Worm (Caenorhabditis elegans) whole organism, L1 larva: Measurements from ENCODE around the gene Y75B8A.18.

Experiments
- ces-1 ChIP-seq: fragments of 150-350 bp; optimal IDR thresholded peaks from 2 replicates; lab custom pipeline; 2014; ENCODE audit warnings: missing biosample characterization, missing genetic modification reagents, missing genetic modification characterization
- egl-27 ChIP-seq, 2 experiments: fragments of 150-350 bp in 1 of 2; sonication (generic microtip); optimal IDR thresholded peaks; 3 replicates each; lab custom pipeline; 2017 to 2018; ENCODE audit warnings: missing biosample characterization in 2 of 2, missing genetic modification characterization in 2 of 2, missing genetic modification reagents in 2 of 2
- fkh-4 ChIP-seq: sonication (generic microtip); optimal IDR thresholded peaks from 2 replicates; lab custom pipeline; 2016; ENCODE audit warnings: missing compliant biosample characterization, missing genetic modification characterization, borderline replicate concordance
- lin-13 ChIP-seq: fragments of 150-350 bp; optimal IDR thresholded peaks from 2 replicates; lab custom pipeline; 2014; ENCODE audit warnings: missing biosample characterization, missing genetic modification reagents, missing genetic modification characterization
- mdl-1 ChIP-seq, 2 experiments: fragments of 150-350 bp; optimal IDR thresholded peaks; 2 replicates each; lab custom pipeline; 2014 to 2017; ENCODE audit warnings: missing biosample characterization in 2 of 2, missing genetic modification characterization in 2 of 2, inconsistent platforms in 1 of 2
- nhr-237 ChIP-seq: fragments of 150-350 bp; optimal IDR thresholded peaks from 2 replicates; lab custom pipeline; 2014; ENCODE audit warnings: missing biosample characterization, missing genetic modification characterization
- nhr-28 ChIP-seq: fragments of 150-350 bp; optimal IDR thresholded peaks from 2 replicates; lab custom pipeline; 2014; ENCODE audit warnings: missing biosample characterization, missing genetic modification characterization
- snpc-4 ChIP-seq: fragments of 150-350 bp; optimal IDR thresholded peaks from 2 replicates; lab custom pipeline; 2014; ENCODE audit warnings: missing biosample characterization, missing genetic modification characterization
- sox-4 ChIP-seq: sonication (generic microtip); optimal IDR thresholded peaks from 2 replicates; lab custom pipeline; 2016; ENCODE audit warnings: missing genetic modification characterization, missing compliant biosample characterization
- unc-98 ChIP-seq: fragments of 200-800 bp; sonication (Bioruptor generic); IDR thresholded peaks from 2 replicates; pipeline ENCODE4 v1.3.6; 2022; ENCODE audit warnings: missing genetic modification characterization, missing compliant biosample characterization
- ztf-11 ChIP-seq, 2 experiments: sonication (generic microtip); optimal IDR thresholded peaks; 2 replicates each; lab custom pipeline; 2016 to 2017; ENCODE audit warnings: missing genetic modification characterization in 2 of 2, missing biosample characterization in 1 of 2, missing compliant biosample characterization in 1 of 2

DNA sequence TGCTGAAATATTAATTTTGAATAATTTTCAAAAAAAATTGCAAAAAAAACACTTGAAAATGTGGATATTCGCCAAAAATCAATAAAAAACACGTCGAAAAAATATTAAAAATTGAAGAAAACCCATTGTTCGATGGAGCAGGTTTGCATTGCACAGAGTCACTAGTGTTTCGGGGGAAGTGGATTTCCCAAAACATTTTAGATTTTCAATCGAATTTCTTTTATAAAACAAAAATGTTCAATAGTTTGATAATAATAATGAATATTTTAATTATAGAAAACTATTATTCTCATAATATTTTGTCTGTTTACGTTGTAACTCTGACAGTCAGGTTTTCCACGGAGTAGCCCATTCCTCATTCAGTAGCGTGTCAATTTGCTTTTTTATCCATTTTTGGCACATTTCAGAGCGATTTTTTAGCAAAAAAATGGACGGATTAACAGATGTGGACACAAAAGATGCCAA is 7.4 kb downstream of the Y75B8A.18 start, which contains the start of the genes gex-4 and gphr-1:
- TF ChIP-seq lin-13 = peak; percentile 54
- TF ChIP-seq unc-98 (GFP tag; lab: Robert Waterston, UW) = peak; percentile 67
- TF ChIP-seq nhr-237 (tag; lab: Kevin White, UChicago) = no peak
- no peak for TF ChIP-seq nhr-28 (tag; lab: Kevin White, UChicago)
- TF ChIP-seq ces-1 (GFP tag; lab: Kevin White, UChicago) = no peak
- TF ChIP-seq ztf-11 (tag; optimal IDR thresholded peaks at IDR 0.05; lab: Kevin White, UChicago) = peak in 1 of 2 experiments; percentile 49
- TF ChIP-seq egl-27 (tag; optimal IDR thresholded peaks at IDR 0.05; lab: Kevin White, UChicago) = no peak
- TF ChIP-seq snpc-4 (tag; lab: Kevin White, UChicago) = no peak
- no peak for TF ChIP-seq mdl-1 (tag; optimal IDR thresholded peaks at IDR 0.05; lab: Kevin White, UChicago)
- no peak for TF ChIP-seq sox-4 (tag; lab: Kevin White, UChicago)
- peak; percentile 38 for TF ChIP-seq fkh-4 (tag; lab: Kevin White, UChicago)
